Worm (Caenorhabditis elegans) whole organism, L4 larva: ENCODE data around the gene npr-3.

Experiments
- F10B5.3 ChIP-seq: sonication (generic microtip); optimal IDR thresholded peaks from 2 replicates; lab custom pipeline; 2016; ENCODE audit warnings: mild to moderate bottlenecking, missing genetic modification characterization, missing compliant biosample characterization
- F26F4.8 ChIP-seq: fragments of 200-800 bp; sonication (Bioruptor generic); conservative IDR thresholded peaks from 2 replicates; pipeline ENCODE4 v1.3.6; 2022; ENCODE audit warnings: missing genetic modification characterization, missing compliant biosample characterization
- F44E2.7 ChIP-seq: fragments of 200-800 bp; sonication (Bioruptor generic); IDR thresholded peaks from 2 replicates; pipeline ENCODE4 v2.1.2; 2022; ENCODE audit warnings: missing genetic modification characterization, missing compliant biosample characterization
- F49E8.2 ChIP-seq: sonication (generic microtip); optimal IDR thresholded peaks from 2 replicates; lab custom pipeline; 2016; ENCODE audit warnings: missing compliant biosample characterization, mild to moderate bottlenecking, missing genetic modification characterization, borderline replicate concordance
- Y5F2A.4 ChIP-seq: fragments of 200-800 bp; sonication (Bioruptor generic); optimal IDR thresholded peaks from 2 replicates; lab custom pipeline; 2018; ENCODE audit warnings: mild to moderate bottlenecking, missing genetic modification characterization, missing compliant biosample characterization
- Y75B8A.6 ChIP-seq: fragments of 200-800 bp; sonication (Bioruptor generic); IDR thresholded peaks from 2 replicates; pipeline ENCODE4 v1.3.6; 2022; ENCODE audit warnings: missing genetic modification reagents, missing genetic modification characterization, missing compliant biosample characterization
- aha-1 ChIP-seq: fragments of 150-350 bp; peaks from one replicate; lab custom pipeline; 2014; ENCODE audit warnings: missing biosample characterization, missing genetic modification characterization
- aly-2 ChIP-seq: sonication (generic microtip); optimal IDR thresholded peaks from 2 replicates; lab custom pipeline; 2018; ENCODE audit warnings: missing biosample characterization, missing genetic modification characterization
- ama-1 ChIP-seq: fragments of 150-350 bp; optimal IDR thresholded peaks from 2 replicates; lab custom pipeline; 2014; ENCODE audit warnings: inconsistent platforms, mixed read lengths
- ceh-20 ChIP-seq: fragments of 200-800 bp; sonication (Bioruptor generic); IDR thresholded peaks from 2 replicates; pipeline ENCODE4 v1.3.6; 2022; ENCODE audit warnings: missing genetic modification reagents, missing genetic modification characterization, missing compliant biosample characterization
- ceh-44 ChIP-seq: fragments of 200-800 bp; sonication (Bioruptor generic); IDR thresholded peaks from 2 replicates; pipeline ENCODE4 v1.3.6; 2022; ENCODE audit warnings: missing genetic modification reagents, missing genetic modification characterization, missing compliant biosample characterization
- ceh-82 ChIP-seq: sonication (generic microtip); optimal IDR thresholded peaks from 2 replicates; lab custom pipeline; 2017; ENCODE audit warnings: missing biosample characterization, missing genetic modification characterization
- ces-1 ChIP-seq: fragments of 150-350 bp; sonication (generic microtip); optimal IDR thresholded peaks from 4 replicates; lab custom pipeline; 2014; ENCODE audit warnings: missing biosample characterization, missing genetic modification reagents, missing genetic modification characterization
- ctbp-1 ChIP-seq: fragments of 200-800 bp; sonication (Bioruptor generic); IDR thresholded peaks from 2 replicates; pipeline ENCODE4 v1.3.6; 2022; ENCODE audit warnings: missing genetic modification reagents, missing genetic modification characterization, missing compliant biosample characterization
- daf-16 ChIP-seq, 3 experiments: sonication (generic microtip); optimal IDR thresholded peaks; 2 replicates each; lab custom pipeline; 2016 to 2017; ENCODE audit warnings: missing genetic modification characterization in 3 of 3, missing genetic modification reagents in 3 of 3, mild to moderate bottlenecking in 2 of 3, missing compliant biosample characterization in 2 of 3, missing biosample characterization in 1 of 3, moderate library complexity in 1 of 3
- dmd-8 ChIP-seq: fragments of 200-800 bp; sonication (Bioruptor generic); IDR thresholded peaks from 2 replicates; pipeline ENCODE4 v1.3.6; 2022; ENCODE audit warnings: missing genetic modification characterization, missing compliant biosample characterization
- dmd-9 ChIP-seq: fragments of 200-800 bp; sonication (Bioruptor generic); IDR thresholded peaks from 2 replicates; pipeline ENCODE4 v1.3.6; 2022; ENCODE audit warnings: missing genetic modification reagents, missing genetic modification characterization, missing compliant biosample characterization
- dpl-1 ChIP-seq: fragments of 150-350 bp; optimal IDR thresholded peaks from 2 replicates; lab custom pipeline; 2014; ENCODE audit warnings: missing biosample characterization, missing genetic modification reagents, missing genetic modification characterization
- dve-1 ChIP-seq: sonication (generic microtip); optimal IDR thresholded peaks from 2 replicates; lab custom pipeline; 2017; ENCODE audit warnings: antibody characterized with exemption, mild to moderate bottlenecking, missing genetic modification characterization, missing compliant biosample characterization; ENCODE audit not compliant: insufficient read depth
- egl-27 ChIP-seq: sonication (generic microtip); optimal IDR thresholded peaks from 3 replicates; lab custom pipeline; 2017; ENCODE audit warnings: missing biosample characterization, missing genetic modification reagents, missing genetic modification characterization
- fkh-10 ChIP-seq: fragments of 150-350 bp; optimal IDR thresholded peaks from 2 replicates; lab custom pipeline; 2014; ENCODE audit warnings: missing biosample characterization, missing genetic modification reagents, missing genetic modification characterization
- hif-1 ChIP-seq, 2 experiments: sonication (generic microtip); optimal IDR thresholded peaks; 2 replicates each; lab custom pipeline; 2016 to 2017; ENCODE audit warnings: missing compliant biosample characterization in 2 of 2, missing genetic modification characterization in 2 of 2, missing genetic modification reagents in 2 of 2, missing genotype in 2 of 2, mild to moderate bottlenecking in 1 of 2
- hlh-11 ChIP-seq: fragments of 200-800 bp; sonication (Bioruptor generic); optimal IDR thresholded peaks from 2 replicates; lab custom pipeline; 2018; ENCODE audit warnings: mild to moderate bottlenecking, missing genetic modification characterization, missing compliant biosample characterization
- hlh-30 ChIP-seq: sonication (generic microtip); optimal IDR thresholded peaks from 2 replicates; lab custom pipeline; 2017; ENCODE audit warnings: antibody characterized with exemption, mild to moderate bottlenecking, missing genetic modification characterization, missing compliant biosample characterization; ENCODE audit not compliant: insufficient read depth
- hmg-1.1 ChIP-seq: fragments of 200-800 bp; sonication (Bioruptor generic); IDR thresholded peaks from 2 replicates; pipeline ENCODE4 v1.3.6; 2022; ENCODE audit warnings: missing genetic modification reagents, missing genetic modification characterization, missing compliant biosample characterization
- lim-7 ChIP-seq: fragments of 200-800 bp; sonication (Bioruptor generic); IDR thresholded peaks from 2 replicates; pipeline ENCODE4 v1.3.6; 2022; ENCODE audit warnings: missing genetic modification characterization, missing compliant biosample characterization
- lin-1 ChIP-seq: fragments of 200-800 bp; sonication (Bioruptor generic); IDR thresholded peaks from 2 replicates; pipeline ENCODE4 v1.3.6; 2022; ENCODE audit warnings: missing genetic modification reagents, missing genetic modification characterization, missing compliant biosample characterization
- lin-13 ChIP-seq: fragments of 150-350 bp; optimal IDR thresholded peaks from 2 replicates; lab custom pipeline; 2014; ENCODE audit warnings: missing biosample characterization, missing genetic modification reagents, missing genetic modification characterization
- lin-38 ChIP-seq: fragments of 200-800 bp; sonication (Bioruptor generic); IDR thresholded peaks from 2 replicates; pipeline ENCODE4 v1.3.6; 2022; ENCODE audit warnings: missing genetic modification reagents, missing genetic modification characterization, missing compliant biosample characterization
- lin-39 ChIP-seq: fragments of 150-350 bp; optimal IDR thresholded peaks from 2 replicates; lab custom pipeline; 2014; ENCODE audit warnings: missing biosample characterization, missing genetic modification reagents, missing genetic modification characterization
- lir-3 ChIP-seq: sonication (generic microtip); optimal IDR thresholded peaks from 2 replicates; lab custom pipeline; 2016; ENCODE audit warnings: mild to moderate bottlenecking, missing genetic modification characterization, missing compliant biosample characterization
- mdt-29 ChIP-seq: fragments of 200-800 bp; sonication (Bioruptor generic); IDR thresholded peaks from 2 replicates; pipeline ENCODE4 v1.3.6; 2022; ENCODE audit warnings: missing genetic modification reagents, missing genetic modification characterization, missing compliant biosample characterization
- mes-2 ChIP-seq: sonication (generic microtip); optimal IDR thresholded peaks from 2 replicates; lab custom pipeline; 2016; ENCODE audit warnings: missing genotype, mild to moderate bottlenecking, missing genetic modification characterization, missing compliant biosample characterization; ENCODE audit not compliant: poor library complexity, severe bottlenecking
- mxl-3 ChIP-seq: fragments of 200-800 bp; sonication (Bioruptor generic); optimal IDR thresholded peaks from 2 replicates; lab custom pipeline; 2018; ENCODE audit warnings: mild to moderate bottlenecking, missing genetic modification characterization, missing compliant biosample characterization
- nhr-11 ChIP-seq: fragments of 150-350 bp; optimal IDR thresholded peaks from 2 replicates; lab custom pipeline; 2014; ENCODE audit warnings: missing biosample characterization, missing genetic modification characterization
- nhr-111 ChIP-seq: fragments of 200-800 bp; sonication (Bioruptor generic); optimal IDR thresholded peaks from 2 replicates; lab custom pipeline; 2018; ENCODE audit warnings: mild to moderate bottlenecking, missing genetic modification characterization, missing compliant biosample characterization
- nhr-237 ChIP-seq: sonication (generic microtip); optimal IDR thresholded peaks from 2 replicates; lab custom pipeline; 2017; ENCODE audit warnings: missing biosample characterization, missing genetic modification characterization
- nhr-28 ChIP-seq: fragments of 150-350 bp; optimal IDR thresholded peaks from 2 replicates; lab custom pipeline; 2014; ENCODE audit warnings: missing biosample characterization, missing genetic modification characterization
- nhr-48 ChIP-seq: sonication (generic microtip); optimal IDR thresholded peaks from 2 replicates; lab custom pipeline; 2016; ENCODE audit warnings: mild to moderate bottlenecking, missing genetic modification characterization, missing compliant biosample characterization
- rbr-2 ChIP-seq: sonication (generic microtip); optimal IDR thresholded peaks from 2 replicates; lab custom pipeline; 2016; ENCODE audit warnings: missing genotype, missing genetic modification characterization, missing compliant biosample characterization
- sdz-12 ChIP-seq: fragments of 200-800 bp; sonication (Bioruptor generic); optimal IDR thresholded peaks from 2 replicates; lab custom pipeline; 2018; ENCODE audit warnings: mild to moderate bottlenecking, missing genetic modification characterization, missing compliant biosample characterization
- set-16 ChIP-seq: fragments of 200-800 bp; sonication (Bioruptor generic); IDR thresholded peaks from 2 replicates; pipeline ENCODE4 v1.3.6; 2022; ENCODE audit warnings: missing genetic modification reagents, missing genetic modification characterization, missing compliant biosample characterization
- snpc-1.2 ChIP-seq: fragments of 200-800 bp; sonication (Bioruptor generic); IDR thresholded peaks from 2 replicates; pipeline ENCODE4 v1.3.6; 2022; ENCODE audit warnings: missing genetic modification reagents, missing genetic modification characterization, missing compliant biosample characterization
- tag-97 ChIP-seq: fragments of 200-800 bp; sonication (Bioruptor generic); IDR thresholded peaks from 2 replicates; pipeline ENCODE4 v1.3.6; 2022; ENCODE audit warnings: missing genetic modification characterization, missing compliant biosample characterization
- tra-1 ChIP-seq: fragments of 200-800 bp; sonication (Bioruptor generic); IDR thresholded peaks from 2 replicates; pipeline ENCODE4 v1.3.6; 2022; ENCODE audit warnings: missing genetic modification reagents, missing genetic modification characterization, missing compliant biosample characterization
- unc-130 ChIP-seq: sonication (generic microtip); optimal IDR thresholded peaks from 2 replicates; lab custom pipeline; 2016; ENCODE audit warnings: missing genetic modification reagents, missing genetic modification characterization, missing compliant biosample characterization
- unc-62 ChIP-seq, 3 experiments: fragments of 150-350 bp in 1 of 3; sonication (generic microtip); optimal IDR thresholded peaks in 2 of 3; peaks in 1 of 3; 1 replicate in 1 of 3; 2 replicates in 2 of 3; lab custom pipeline; 2014 to 2017; ENCODE audit warnings: missing biosample characterization in 3 of 3, missing genetic modification characterization in 3 of 3, missing genetic modification reagents in 3 of 3, missing genotype in 1 of 3
- zag-1 ChIP-seq: fragments of 150-350 bp; optimal IDR thresholded peaks from 2 replicates; lab custom pipeline; 2014; ENCODE audit warnings: missing biosample characterization, missing genetic modification characterization
- ztf-11 ChIP-seq: fragments of 150-350 bp; optimal IDR thresholded peaks from 2 replicates; lab custom pipeline; 2014; ENCODE audit warnings: missing biosample characterization, missing genetic modification characterization
- ztf-7 ChIP-seq: fragments of 150-350 bp; optimal IDR thresholded peaks from 2 replicates; lab custom pipeline; 2014; ENCODE audit warnings: missing biosample characterization, missing genetic modification characterization

Gene npr-3

DNA sequence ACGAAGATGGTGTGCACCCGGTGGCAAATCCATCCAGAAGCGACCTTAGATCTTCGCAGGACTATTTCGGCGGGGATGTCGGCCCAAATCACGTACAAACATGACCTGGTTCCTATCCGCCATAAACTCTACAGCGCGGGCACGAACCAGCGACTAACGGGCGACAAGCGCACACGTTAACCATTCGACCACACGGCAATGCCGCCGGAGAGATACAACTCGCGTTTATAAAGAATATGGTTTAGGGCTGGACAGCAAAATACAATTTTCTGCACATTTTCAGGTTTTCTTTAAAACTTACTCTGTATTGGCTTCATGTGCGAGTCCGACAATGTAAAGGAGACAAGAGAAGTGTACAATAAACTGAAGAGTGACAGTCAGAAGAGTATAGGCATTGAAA is 14.3 kb downstream of the npr-3 start (continued):
- TF ChIP-seq F44E2.7 (GFP tag; lab: Robert Waterston, UW) (peak; percentile 97), rbr-2 (tag; lab: Kevin White, UChicago) (peak; percentile 77), tag-97 (GFP tag; lab: Robert Waterston, UW) (0 out of 2 replicates have a peak, but pooled peaks have one; percentile 72), hif-1 (tag; optimal IDR thresholded peaks at IDR 0.05; lab: Kevin White, UChicago) (peak; percentile 67 to 79), aly-2 (tag; lab: Kevin White, UChicago) (peak; percentile 81), sdz-12 (GFP tag; lab: Kevin White, UChicago) (peak; percentile 91), mes-2 (peak; percentile 92), nhr-111 (GFP tag; lab: Kevin White, UChicago) (peak; percentile 95), hlh-11 (tag; lab: Kevin White, UChicago) (peak; percentile 78), ceh-20 (peak; percentile 87), ceh-82 (tag; lab: Kevin White, UChicago) (no peak), hmg-1.1 (GFP tag; lab: Robert Waterston, UW) (peak; percentile 91), Y5F2A.4 (GFP tag; lab: Kevin White, UChicago) (peak; percentile 89), ceh-44 (GFP tag; lab: Robert Waterston, UW) (peak; percentile 71), dve-1 (peak; percentile 75), dpl-1 (GFP tag; lab: Kevin White, UChicago) (peak; percentile 27), lin-1 (GFP tag; lab: Robert Waterston, UW) (peak; percentile 93), tra-1 (GFP tag; lab: Robert Waterston, UW) (peak; percentile 96), nhr-48 (tag; lab: Kevin White, UChicago) (peak; percentile 68), aha-1 (tag; lab: Kevin White, UChicago) (peak; percentile 95), ces-1 (GFP tag; lab: Kevin White, UChicago) (no peak), unc-62 (GFP tag; optimal IDR thresholded peaks at IDR 0.05 in 1 of 2; lab: Kevin White, UChicago) (no peak), unc-62 (tag; optimal IDR thresholded peaks at IDR 0.05; lab: Kevin White, UChicago) (no peak), hlh-30 (tag; lab: Kevin White, UChicago) (peak; percentile 73), fkh-10 (GFP tag; lab: Kevin White, UChicago) (no peak), egl-27 (tag; lab: Kevin White, UChicago) (no peak), lin-39 (tag; lab: Kevin White, UChicago) (no peak), ztf-7 (tag; lab: Kevin White, UChicago) (peak; percentile 45), F26F4.8 (peak; percentile 98), zag-1 (tag; lab: Kevin White, UChicago) (no peak), ztf-11 (no peak), nhr-11 (peak; percentile 34), dmd-8 (GFP tag; lab: Robert Waterston, UW) (peak; percentile 99), lir-3 (tag; lab: Kevin White, UChicago) (peak; percentile 91), mdt-29 (GFP tag; lab: Robert Waterston, UW) (peak; percentile 87), F49E8.2 (peak; percentile 76), nhr-28 (tag; lab: Kevin White, UChicago) (peak; percentile 24), unc-130 (GFP tag; lab: Kevin White, UChicago) (peak; percentile 87), ctbp-1 (peak; percentile 87), lin-38 (peak; percentile 86), dmd-9 (GFP tag; lab: Robert Waterston, UW) (peak; percentile 89), set-16 (GFP tag; lab: Robert Waterston, UW) (peak; percentile 74), F10B5.3 (peak; percentile 85), Y75B8A.6 (GFP tag; lab: Robert Waterston, UW) (peak; percentile 87), nhr-237 (no peak), ama-1 (lab: Kevin White, UChicago) (no peak), lin-13 (GFP tag; lab: Kevin White, UChicago) (peak; percentile 85), daf-16 (GFP tag; optimal IDR thresholded peaks at IDR 0.05; lab: Kevin White, UChicago) (peak; percentile 59 to 91), daf-16 (tag; optimal IDR thresholded peaks at IDR 0.05; lab: Kevin White, UChicago) (peak; percentile 73), lim-7 (GFP tag; lab: Robert Waterston, UW) (peak; percentile 99), mxl-3 (peak; percentile 88), snpc-1.2 (GFP tag; lab: Robert Waterston, UW) (peak; percentile 94)
